Fruit fly (Drosophila melanogaster) whole organism, pupa: Measurements from ENCODE around the gene CG17764.

Experiments used
- CG10348 ChIP-seq: fragments of 200-800 bp; sonication (Bioruptor generic); IDR thresholded peaks from 2 replicates; pipeline ENCODE4 v1.3.6; 2022; ENCODE audit warnings: missing biosample characterization, missing genetic modification characterization
- CG13204 ChIP-seq: fragments of 200-800 bp; sonication (Bioruptor generic); optimal IDR thresholded peaks from 2 replicates; lab custom pipeline; 2018; ENCODE audit warnings: missing biosample characterization, mild to moderate bottlenecking, missing genetic modification characterization, moderate library complexity
- CG14655 ChIP-seq: fragments of 200-800 bp; sonication (Bioruptor generic); optimal IDR thresholded peaks from 3 replicates; lab custom pipeline; 2017; ENCODE audit warnings: mild to moderate bottlenecking, missing biosample characterization, missing genetic modification reagents, missing genetic modification characterization
- CG15710 ChIP-seq: fragments of 200-800 bp; sonication (Bioruptor generic); optimal IDR thresholded peaks from 2 replicates; lab custom pipeline; 2018; ENCODE audit warnings: missing biosample characterization, mild to moderate bottlenecking, missing genetic modification characterization, moderate library complexity
- CG17806 ChIP-seq: fragments of 200-800 bp; sonication (Bioruptor generic); optimal IDR thresholded peaks from 2 replicates; lab custom pipeline; 2018; ENCODE audit warnings: missing biosample characterization, mild to moderate bottlenecking, missing genetic modification characterization, moderate library complexity
- CG32121 ChIP-seq: fragments of 200-800 bp; sonication (Bioruptor generic); IDR thresholded peaks from 2 replicates; pipeline ENCODE4 v1.3.6; 2022; ENCODE audit warnings: missing biosample characterization, missing genetic modification characterization
- CG34367 ChIP-seq: fragments of 200-800 bp; sonication (Bioruptor generic); optimal IDR thresholded peaks from 2 replicates; lab custom pipeline; 2018; ENCODE audit warnings: missing biosample characterization, mild to moderate bottlenecking, missing genetic modification characterization
- CG4496 ChIP-seq: fragments of 200-800 bp; sonication (Bioruptor generic); IDR thresholded peaks from 3 replicates; pipeline ENCODE4 v1.3.6; 2022; ENCODE audit warnings: missing biosample characterization, missing genetic modification characterization
- CG8159 ChIP-seq: fragments of 200-800 bp; sonication (Bioruptor generic); optimal IDR thresholded peaks from 3 replicates; lab custom pipeline; 2018; ENCODE audit warnings: missing biosample characterization, mild to moderate bottlenecking, missing genetic modification characterization, moderate library complexity
- CG8301 ChIP-seq: fragments of 200-800 bp; sonication (Bioruptor generic); optimal IDR thresholded peaks from 2 replicates; lab custom pipeline; 2018; ENCODE audit warnings: missing biosample characterization, mild to moderate bottlenecking, missing genetic modification characterization
- CG9948 ChIP-seq: fragments of 200-800 bp; sonication (Bioruptor generic); optimal IDR thresholded peaks from 2 replicates; lab custom pipeline; 2018; ENCODE audit warnings: missing biosample characterization, mild to moderate bottlenecking, missing genetic modification characterization, moderate library complexity
- D1 ChIP-seq: fragments of 200-800 bp; sonication (Bioruptor generic); optimal IDR thresholded peaks from 2 replicates; lab custom pipeline; 2018; ENCODE audit warnings: missing biosample characterization, mild to moderate bottlenecking, missing genetic modification characterization, moderate library complexity
- EcR ChIP-seq: fragments of 200-800 bp; sonication (Bioruptor generic); optimal IDR thresholded peaks from 3 replicates; lab custom pipeline; 2019; ENCODE audit warnings: missing biosample characterization, missing genetic modification characterization, mild to moderate bottlenecking, moderate library complexity, missing genetic modification reagents
- Ets98B ChIP-seq: fragments of 200-800 bp; sonication (Bioruptor generic); IDR thresholded peaks from 2 replicates; pipeline ENCODE4 v1.3.6; 2022; ENCODE audit warnings: missing biosample characterization, missing genetic modification characterization
- Pif1A ChIP-seq: fragments of 200-800 bp; sonication (Bioruptor generic); optimal IDR thresholded peaks from 3 replicates; lab custom pipeline; 2016; ENCODE audit warnings: missing biosample characterization, missing genetic modification characterization
- Pif1B ChIP-seq: fragments of 200-800 bp; sonication (Bioruptor generic); optimal IDR thresholded peaks from 3 replicates; lab custom pipeline; 2016; ENCODE audit warnings: missing biosample characterization, missing genetic modification characterization
- Snoo ChIP-seq: fragments of 200-800 bp; sonication (Bioruptor generic); optimal IDR thresholded peaks from 3 replicates; lab custom pipeline; 2017; ENCODE audit warnings: missing biosample characterization, mild to moderate bottlenecking, missing genetic modification characterization, inconsistent platforms
- fd96Ca ChIP-seq: fragments of 200-800 bp; sonication (Bioruptor generic); IDR thresholded peaks from 3 replicates; pipeline ENCODE4 v1.3.6; 2022; ENCODE audit warnings: missing biosample characterization, missing genetic modification characterization
- gl ChIP-seq: fragments of 200-800 bp; sonication (Bioruptor generic); optimal IDR thresholded peaks from 2 replicates; lab custom pipeline; 2018; ENCODE audit warnings: missing biosample characterization, mild to moderate bottlenecking, missing genetic modification characterization
- rn ChIP-seq: fragments of 200-800 bp; sonication (Bioruptor generic); IDR thresholded peaks from 2 replicates; pipeline ENCODE4 v1.3.6; 2022; ENCODE audit warnings: missing biosample characterization, missing genetic modification characterization

CG17764 gene

DNA sequence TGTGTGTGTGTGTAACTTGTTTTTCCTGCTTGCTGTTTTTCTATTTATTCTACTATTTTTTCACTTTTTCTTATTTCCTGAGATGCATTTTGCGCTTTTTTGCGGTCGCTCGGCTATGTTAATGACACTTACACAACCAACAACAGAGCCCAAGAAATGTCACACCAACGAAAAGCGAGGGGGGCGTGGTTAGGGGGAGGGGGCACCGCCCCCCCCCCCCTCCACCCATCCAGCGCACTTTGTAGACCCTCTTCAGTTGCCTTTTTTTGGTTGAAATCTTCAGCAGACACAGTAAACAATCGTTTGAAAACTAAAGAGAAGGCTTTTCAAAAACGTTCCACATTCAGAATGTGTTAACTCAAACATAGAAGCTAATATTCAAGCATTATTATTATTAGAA is 14.1 kb downstream of the CG17764 start:
- TF ChIP-seq CG9948 (tag; lab: Kevin White, UChicago), result no peak
- TF ChIP-seq CG4496 (GFP tag; lab: Robert Waterston, UW), result no peak
- no peak for TF ChIP-seq gl
- no peak for TF ChIP-seq CG14655 (GFP tag; lab: Kevin White, UChicago)
- TF ChIP-seq CG8301, result no peak
- TF ChIP-seq EcR (GFP tag; lab: Kevin White, UChicago), result no peak
- no peak for TF ChIP-seq Pif1B (GFP tag; lab: Kevin White, UChicago)
- TF ChIP-seq rn (GFP tag; lab: Robert Waterston, UW), result no peak

DNA sequence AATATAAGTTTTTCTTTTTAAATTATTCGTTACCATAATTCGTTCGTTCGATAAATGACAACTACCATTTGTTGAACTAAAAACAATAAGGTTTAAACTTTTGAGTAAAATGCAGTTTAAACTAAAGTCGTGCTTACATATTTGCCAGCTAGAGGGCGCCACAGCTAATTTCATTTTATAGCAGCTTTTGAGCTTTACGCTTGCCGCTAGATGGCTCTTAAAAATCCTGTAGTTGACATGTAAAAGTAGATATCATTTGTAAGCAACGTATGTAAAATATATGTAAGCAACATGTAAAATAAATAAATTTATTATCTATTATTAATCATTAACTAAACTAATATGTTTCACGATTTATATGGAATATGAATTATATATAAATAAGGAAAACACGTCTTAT is 17.5 kb downstream of the CG17764 start:
- no peak for TF ChIP-seq CG8159
- TF ChIP-seq D1, result no peak
- TF ChIP-seq CG8301, result no peak
- no peak for TF ChIP-seq CG14655 (GFP tag; lab: Kevin White, UChicago)
- TF ChIP-seq CG10348 (GFP tag; lab: Robert Waterston, UW), result no peak
- no peak for TF ChIP-seq Snoo (tag; lab: Kevin White, UChicago)
- no peak for TF ChIP-seq gl
- no peak for TF ChIP-seq fd96Ca (GFP tag; lab: Robert Waterston, UW)

DNA sequence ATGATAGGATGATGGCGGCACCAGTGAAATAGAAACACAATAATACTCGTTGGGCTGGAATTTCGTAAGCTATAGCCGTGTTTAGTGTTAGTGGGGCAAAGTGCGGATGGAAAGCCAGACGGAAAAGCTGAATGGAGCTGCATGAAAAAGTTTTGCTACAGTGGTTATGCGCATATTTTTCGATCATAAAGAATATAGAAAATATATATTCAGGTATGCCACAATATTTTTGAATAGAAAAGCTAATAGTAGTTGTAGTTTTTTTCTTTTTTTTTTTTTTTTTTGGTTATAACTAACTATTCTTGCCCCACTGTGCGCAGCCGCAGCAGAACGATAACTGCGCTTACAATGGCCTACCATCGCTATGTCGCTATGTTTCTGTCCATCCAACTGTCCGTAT is 20.7 kb downstream of the CG17764 start:
- TF ChIP-seq fd96Ca (GFP tag; lab: Robert Waterston, UW), result no peak
- TF ChIP-seq gl, result no peak
- TF ChIP-seq CG34367 (tag; lab: Kevin White, UChicago), result no peak
- no peak for TF ChIP-seq CG9948 (tag; lab: Kevin White, UChicago)
- no peak for TF ChIP-seq rn (GFP tag; lab: Robert Waterston, UW)
- TF ChIP-seq Pif1B (GFP tag; lab: Kevin White, UChicago), result no peak
- no peak for TF ChIP-seq CG8301
- no peak for TF ChIP-seq CG10348 (GFP tag; lab: Robert Waterston, UW)
- TF ChIP-seq Ets98B (GFP tag; lab: Robert Waterston, UW), result no peak
- no peak for TF ChIP-seq D1
- TF ChIP-seq CG14655 (GFP tag; lab: Kevin White, UChicago), result no peak
- no peak for TF ChIP-seq CG32121
- TF ChIP-seq CG17806 (tag; lab: Kevin White, UChicago), result no peak
- no peak for TF ChIP-seq CG15710 (tag; lab: Kevin White, UChicago)
- no peak for TF ChIP-seq Snoo (tag; lab: Kevin White, UChicago)
- no peak for TF ChIP-seq Pif1A (GFP tag; lab: Kevin White, UChicago)
- TF ChIP-seq CG13204, result no peak
- TF ChIP-seq EcR (GFP tag; lab: Kevin White, UChicago), result no peak

DNA sequence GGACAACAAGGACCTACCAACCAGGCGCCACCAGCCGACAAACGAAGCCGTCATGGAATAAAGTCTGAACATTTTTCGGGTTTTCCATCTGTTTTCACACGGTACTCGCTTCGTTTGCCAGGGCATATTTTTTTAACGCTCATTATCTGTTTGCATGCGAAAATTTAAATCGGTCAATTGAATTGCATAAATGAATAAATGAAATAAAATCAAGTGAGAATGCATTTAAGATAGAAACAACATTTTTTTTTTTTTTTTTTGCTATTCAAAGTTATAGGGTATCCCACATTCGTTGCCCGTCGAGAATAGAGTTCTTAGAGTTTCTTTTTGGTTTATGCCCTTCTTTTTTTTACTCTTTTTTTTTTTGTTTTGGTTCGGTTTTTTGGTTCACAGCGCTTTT is 21.4 kb downstream of the CG17764 start:
- no peak for TF ChIP-seq CG14655 (GFP tag; lab: Kevin White, UChicago)
- peak; percentile 2 for TF ChIP-seq CG8159
- no peak for TF ChIP-seq Snoo (tag; lab: Kevin White, UChicago)
